Worm (Caenorhabditis elegans) whole organism, L4 larva: ENCODE data around the gene Y49A10A.2.

Experiments
- F26F4.8 ChIP-seq: fragments of 200-800 bp; sonication (Bioruptor generic); conservative IDR thresholded peaks from 2 replicates; pipeline ENCODE4 v1.3.6; 2022; ENCODE audit warnings: missing genetic modification characterization, missing compliant biosample characterization
- F37D6.2 ChIP-seq: sonication (generic microtip); optimal IDR thresholded peaks from 2 replicates; lab custom pipeline; 2016; ENCODE audit warnings: mild to moderate bottlenecking, missing genetic modification characterization, missing compliant biosample characterization
- F44E2.7 ChIP-seq: fragments of 200-800 bp; sonication (Bioruptor generic); IDR thresholded peaks from 2 replicates; pipeline ENCODE4 v2.1.2; 2022; ENCODE audit warnings: missing genetic modification characterization, missing compliant biosample characterization
- T26A8.4 ChIP-seq: fragments of 200-800 bp; sonication (Bioruptor generic); IDR thresholded peaks from 2 replicates; pipeline ENCODE4 v1.3.6; 2022; ENCODE audit warnings: missing genetic modification characterization, missing compliant biosample characterization
- aha-1 ChIP-seq: fragments of 150-350 bp; peaks from one replicate; lab custom pipeline; 2014; ENCODE audit warnings: missing biosample characterization, missing genetic modification characterization
- aly-2 ChIP-seq: sonication (generic microtip); optimal IDR thresholded peaks from 2 replicates; lab custom pipeline; 2018; ENCODE audit warnings: missing biosample characterization, missing genetic modification characterization
- ama-1 ChIP-seq: fragments of 150-350 bp; optimal IDR thresholded peaks from 2 replicates; lab custom pipeline; 2014; ENCODE audit warnings: inconsistent platforms, mixed read lengths
- ceh-32 ChIP-seq: sonication (generic microtip); optimal IDR thresholded peaks from 2 replicates; lab custom pipeline; 2016; ENCODE audit warnings: mild to moderate bottlenecking, missing genetic modification characterization, missing compliant biosample characterization; ENCODE audit not compliant: poor library complexity
- ceh-44 ChIP-seq: fragments of 200-800 bp; sonication (Bioruptor generic); IDR thresholded peaks from 2 replicates; pipeline ENCODE4 v1.3.6; 2022; ENCODE audit warnings: missing genetic modification reagents, missing genetic modification characterization, missing compliant biosample characterization
- ceh-82 ChIP-seq: sonication (generic microtip); optimal IDR thresholded peaks from 2 replicates; lab custom pipeline; 2017; ENCODE audit warnings: missing biosample characterization, missing genetic modification characterization
- ces-1 ChIP-seq: fragments of 150-350 bp; sonication (generic microtip); optimal IDR thresholded peaks from 4 replicates; lab custom pipeline; 2014; ENCODE audit warnings: missing biosample characterization, missing genetic modification reagents, missing genetic modification characterization
- cey-2 ChIP-seq: sonication (generic microtip); optimal IDR thresholded peaks from 3 replicates; lab custom pipeline; 2017; ENCODE audit warnings: missing genetic modification characterization, mild to moderate bottlenecking, missing compliant biosample characterization, antibody characterized with exemption, borderline replicate concordance; ENCODE audit not compliant: insufficient read depth
- ctbp-1 ChIP-seq: fragments of 200-800 bp; sonication (Bioruptor generic); IDR thresholded peaks from 2 replicates; pipeline ENCODE4 v1.3.6; 2022; ENCODE audit warnings: missing genetic modification reagents, missing genetic modification characterization, missing compliant biosample characterization
- daf-16 ChIP-seq, 3 experiments: sonication (generic microtip); optimal IDR thresholded peaks; 2 replicates each; lab custom pipeline; 2016 to 2017; ENCODE audit warnings: missing genetic modification characterization in 3 of 3, missing genetic modification reagents in 3 of 3, mild to moderate bottlenecking in 2 of 3, missing compliant biosample characterization in 2 of 3, missing biosample characterization in 1 of 3, moderate library complexity in 1 of 3
- daf-19 ChIP-seq: fragments of 200-800 bp; sonication (Bioruptor generic); conservative IDR thresholded peaks from 2 replicates; pipeline ENCODE4 v1.3.6; 2022; ENCODE audit warnings: missing genetic modification characterization, missing compliant biosample characterization
- daf-8 ChIP-seq: fragments of 200-800 bp; sonication (Bioruptor generic); IDR thresholded peaks from 2 replicates; pipeline ENCODE4 v1.3.6; 2022; ENCODE audit warnings: missing genetic modification characterization, missing compliant biosample characterization
- dmd-9 ChIP-seq: fragments of 200-800 bp; sonication (Bioruptor generic); IDR thresholded peaks from 2 replicates; pipeline ENCODE4 v1.3.6; 2022; ENCODE audit warnings: missing genetic modification reagents, missing genetic modification characterization, missing compliant biosample characterization
- dpl-1 ChIP-seq: fragments of 150-350 bp; optimal IDR thresholded peaks from 2 replicates; lab custom pipeline; 2014; ENCODE audit warnings: missing biosample characterization, missing genetic modification reagents, missing genetic modification characterization
- duxl-1 ChIP-seq: sonication (generic microtip); optimal IDR thresholded peaks from 2 replicates; lab custom pipeline; 2016; ENCODE audit warnings: mild to moderate bottlenecking, missing genetic modification characterization, moderate library complexity, missing compliant biosample characterization; ENCODE audit not compliant: poor library complexity
- dve-1 ChIP-seq: sonication (generic microtip); optimal IDR thresholded peaks from 2 replicates; lab custom pipeline; 2017; ENCODE audit warnings: antibody characterized with exemption, mild to moderate bottlenecking, missing genetic modification characterization, missing compliant biosample characterization; ENCODE audit not compliant: insufficient read depth
- egl-27 ChIP-seq: sonication (generic microtip); optimal IDR thresholded peaks from 3 replicates; lab custom pipeline; 2017; ENCODE audit warnings: missing biosample characterization, missing genetic modification reagents, missing genetic modification characterization
- fos-1 ChIP-seq: fragments of 150-350 bp; optimal IDR thresholded peaks from 2 replicates; lab custom pipeline; 2014; ENCODE audit warnings: missing biosample characterization, missing genetic modification characterization
- gei-8 ChIP-seq: fragments of 200-800 bp; sonication (Bioruptor generic); optimal IDR thresholded peaks from 2 replicates; lab custom pipeline; 2018; ENCODE audit warnings: mild to moderate bottlenecking, missing genetic modification characterization, missing compliant biosample characterization
- hmg-1.1 ChIP-seq: fragments of 200-800 bp; sonication (Bioruptor generic); IDR thresholded peaks from 2 replicates; pipeline ENCODE4 v1.3.6; 2022; ENCODE audit warnings: missing genetic modification reagents, missing genetic modification characterization, missing compliant biosample characterization
- lim-7 ChIP-seq: fragments of 200-800 bp; sonication (Bioruptor generic); IDR thresholded peaks from 2 replicates; pipeline ENCODE4 v1.3.6; 2022; ENCODE audit warnings: missing genetic modification characterization, missing compliant biosample characterization
- lin-1 ChIP-seq: fragments of 200-800 bp; sonication (Bioruptor generic); IDR thresholded peaks from 2 replicates; pipeline ENCODE4 v1.3.6; 2022; ENCODE audit warnings: missing genetic modification reagents, missing genetic modification characterization, missing compliant biosample characterization
- lin-15B ChIP-seq: fragments of 150-350 bp; sonication (generic microtip); optimal IDR thresholded peaks from 3 replicates; lab custom pipeline; 2014; ENCODE audit warnings: missing biosample characterization, missing genetic modification characterization
- lsy-2 ChIP-seq, 2 experiments: fragments of 150-350 bp in 1 of 2; sonication (generic microtip) in 1 of 2; optimal IDR thresholded peaks; 2 replicates each; lab custom pipeline; 2014 to 2017; ENCODE audit warnings: missing biosample characterization in 2 of 2, missing genetic modification characterization in 2 of 2
- madf-5 ChIP-seq, 2 experiments: fragments of 200-800 bp; sonication (Bioruptor generic); IDR thresholded peaks; 2 replicates each; pipeline ENCODE4 v1.3.6; 2022; ENCODE audit warnings: missing compliant biosample characterization in 2 of 2, missing genetic modification characterization in 2 of 2
- mdl-1 ChIP-seq, 2 experiments: fragments of 150-350 bp in 1 of 2; sonication (generic microtip) in 1 of 2; optimal IDR thresholded peaks; 2 replicates each; lab custom pipeline; 2014 to 2017; ENCODE audit warnings: missing biosample characterization in 2 of 2, missing genetic modification characterization in 2 of 2
- mep-1 ChIP-seq: fragments of 150-350 bp; sonication (generic microtip); optimal IDR thresholded peaks from 3 replicates; lab custom pipeline; 2014; ENCODE audit warnings: missing biosample characterization, missing genetic modification characterization
- mxl-2 ChIP-seq: fragments of 200-800 bp; sonication (Bioruptor generic); conservative IDR thresholded peaks from 2 replicates; pipeline ENCODE4 v1.3.6; 2022; ENCODE audit warnings: missing genetic modification reagents, missing genetic modification characterization, missing compliant biosample characterization
- nhr-11 ChIP-seq: fragments of 150-350 bp; optimal IDR thresholded peaks from 2 replicates; lab custom pipeline; 2014; ENCODE audit warnings: missing biosample characterization, missing genetic modification characterization
- nhr-111 ChIP-seq: fragments of 200-800 bp; sonication (Bioruptor generic); optimal IDR thresholded peaks from 2 replicates; lab custom pipeline; 2018; ENCODE audit warnings: mild to moderate bottlenecking, missing genetic modification characterization, missing compliant biosample characterization
- nhr-237 ChIP-seq: sonication (generic microtip); optimal IDR thresholded peaks from 2 replicates; lab custom pipeline; 2017; ENCODE audit warnings: missing biosample characterization, missing genetic modification characterization
- nhr-25 ChIP-seq: sonication (generic microtip); optimal IDR thresholded peaks from 2 replicates; lab custom pipeline; 2017; ENCODE audit warnings: missing genetic modification characterization, mild to moderate bottlenecking, missing compliant biosample characterization, antibody characterized with exemption, moderate library complexity, borderline replicate concordance; ENCODE audit not compliant: insufficient read depth
- nhr-28 ChIP-seq: fragments of 150-350 bp; optimal IDR thresholded peaks from 2 replicates; lab custom pipeline; 2014; ENCODE audit warnings: missing biosample characterization, missing genetic modification characterization
- nhr-41 ChIP-seq: fragments of 200-800 bp; sonication (Bioruptor generic); IDR thresholded peaks from 2 replicates; pipeline ENCODE4 v1.3.6; 2022; ENCODE audit warnings: missing genetic modification reagents, missing genetic modification characterization, missing compliant biosample characterization
- nhr-42 ChIP-seq: fragments of 200-800 bp; sonication (Bioruptor generic); IDR thresholded peaks from 2 replicates; pipeline ENCODE4 v1.3.6; 2022; ENCODE audit warnings: missing genetic modification characterization, missing compliant biosample characterization
- nhr-48 ChIP-seq: sonication (generic microtip); optimal IDR thresholded peaks from 2 replicates; lab custom pipeline; 2016; ENCODE audit warnings: mild to moderate bottlenecking, missing genetic modification characterization, missing compliant biosample characterization
- pqm-1 ChIP-seq: sonication (generic microtip); optimal IDR thresholded peaks from 2 replicates; lab custom pipeline; 2017; ENCODE audit warnings: missing biosample characterization, missing genetic modification characterization
- rbr-2 ChIP-seq: sonication (generic microtip); optimal IDR thresholded peaks from 2 replicates; lab custom pipeline; 2016; ENCODE audit warnings: missing genotype, missing genetic modification characterization, missing compliant biosample characterization
- skn-1 ChIP-seq: fragments of 150-350 bp; optimal IDR thresholded peaks from 2 replicates; lab custom pipeline; 2014; ENCODE audit warnings: missing biosample characterization, missing genetic modification characterization
- spr-1 ChIP-seq: sonication (generic microtip); optimal IDR thresholded peaks from 2 replicates; lab custom pipeline; 2016; ENCODE audit warnings: mild to moderate bottlenecking, missing genetic modification characterization, missing compliant biosample characterization
- tag-97 ChIP-seq: fragments of 200-800 bp; sonication (Bioruptor generic); IDR thresholded peaks from 2 replicates; pipeline ENCODE4 v1.3.6; 2022; ENCODE audit warnings: missing genetic modification characterization, missing compliant biosample characterization
- unc-62 ChIP-seq, 3 experiments: fragments of 150-350 bp in 1 of 3; sonication (generic microtip); optimal IDR thresholded peaks in 2 of 3; peaks in 1 of 3; 1 replicate in 1 of 3; 2 replicates in 2 of 3; lab custom pipeline; 2014 to 2017; ENCODE audit warnings: missing biosample characterization in 3 of 3, missing genetic modification characterization in 3 of 3, missing genetic modification reagents in 3 of 3, missing genotype in 1 of 3
- zag-1 ChIP-seq: fragments of 150-350 bp; optimal IDR thresholded peaks from 2 replicates; lab custom pipeline; 2014; ENCODE audit warnings: missing biosample characterization, missing genetic modification characterization
- zfp-3 ChIP-seq: fragments of 200-800 bp; sonication (Bioruptor generic); conservative IDR thresholded peaks from 2 replicates; pipeline ENCODE4 v1.3.6; 2022; ENCODE audit warnings: missing genetic modification reagents, missing genetic modification characterization, missing compliant biosample characterization
- zip-2 ChIP-seq: fragments of 150-350 bp; optimal IDR thresholded peaks from 2 replicates; lab custom pipeline; 2014; ENCODE audit warnings: missing biosample characterization, missing genetic modification characterization

Y49A10A.2 gene

DNA sequence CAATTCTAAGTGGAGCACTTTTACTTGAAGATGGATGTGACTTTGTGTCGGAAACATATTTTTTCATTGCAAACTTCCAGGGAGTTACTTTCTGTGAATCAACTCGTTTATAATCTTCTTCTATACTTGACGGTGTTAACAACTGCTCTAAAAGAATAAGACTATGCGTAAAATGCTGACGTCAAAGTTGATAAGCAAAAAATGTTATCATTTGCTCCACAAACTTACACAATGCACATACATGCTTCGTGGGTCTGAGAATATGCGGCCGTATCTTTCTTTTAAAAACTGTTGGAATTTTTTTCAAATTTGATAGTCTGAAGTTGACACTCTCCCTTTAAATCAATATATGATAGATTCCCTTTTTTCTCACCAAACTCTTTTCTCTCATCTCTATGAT lies 22.7 kb upstream of the Y49A10A.2 start:
- TF ChIP-seq dve-1: peak; percentile 34
- no peak for TF ChIP-seq nhr-111
- no peak for TF ChIP-seq ceh-32
- no peak for TF ChIP-seq spr-1 (tag; lab: Kevin White, UChicago)
- no peak for TF ChIP-seq mxl-2 (GFP tag; lab: Robert Waterston, UW)
- peak; percentile 52 for TF ChIP-seq aha-1 (tag; lab: Kevin White, UChicago)
- TF ChIP-seq zfp-3 (GFP tag; lab: Robert Waterston, UW): no peak
- TF ChIP-seq zag-1 (tag; lab: Kevin White, UChicago): no peak
- TF ChIP-seq mdl-1 (tag; optimal IDR thresholded peaks at IDR 0.05; lab: Kevin White, UChicago): no peak
- no peak for TF ChIP-seq mep-1 (tag; lab: Kevin White, UChicago)
- no peak for TF ChIP-seq daf-16 (GFP tag; optimal IDR thresholded peaks at IDR 0.05; lab: Kevin White, UChicago)
- peak; percentile 3 for TF ChIP-seq daf-16 (tag; optimal IDR thresholded peaks at IDR 0.05; lab: Kevin White, UChicago)
- no peak for TF ChIP-seq dpl-1
- TF ChIP-seq daf-8 (GFP tag; lab: Robert Waterston, UW): no peak
- TF ChIP-seq dmd-9 (GFP tag; lab: Robert Waterston, UW): no peak
- TF ChIP-seq pqm-1: peak; percentile 59

DNA sequence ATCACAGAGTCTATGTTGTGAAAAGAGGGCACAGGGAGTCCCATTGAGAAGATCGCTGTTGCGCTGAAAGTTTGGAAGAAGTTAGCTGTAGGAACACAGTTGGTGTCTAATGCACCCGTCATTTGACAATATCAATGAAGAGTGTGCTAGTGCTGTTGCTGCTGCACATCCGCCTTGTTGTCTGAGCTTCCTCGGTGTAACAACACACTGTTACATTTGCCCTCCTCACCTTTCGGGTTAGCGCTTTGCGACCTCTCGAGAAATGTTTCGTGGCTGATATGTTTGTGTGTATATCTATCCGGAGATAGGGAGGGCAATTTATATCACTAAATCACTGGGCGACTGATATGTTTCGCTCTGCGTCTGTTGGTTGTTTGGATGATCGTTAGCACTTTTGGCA lies 21.8 kb upstream of the Y49A10A.2 start:
- TF ChIP-seq lin-15B (tag; lab: Kevin White, UChicago): no peak
- TF ChIP-seq madf-5 (GFP tag; IDR thresholded peaks at IDR 0.05; lab: Robert Waterston, UW): no peak
- no peak for TF ChIP-seq lim-7
- no peak for TF ChIP-seq dve-1
- TF ChIP-seq aha-1 (tag; lab: Kevin White, UChicago): no peak
- TF ChIP-seq ctbp-1: no peak
- TF ChIP-seq rbr-2 (tag; lab: Kevin White, UChicago): no peak
- TF ChIP-seq skn-1 (tag; lab: Kevin White, UChicago): no peak
- TF ChIP-seq tag-97 (GFP tag; lab: Robert Waterston, UW): no peak
- TF ChIP-seq nhr-28 (tag; lab: Kevin White, UChicago): peak; percentile 41
- no peak for TF ChIP-seq lin-1 (GFP tag; lab: Robert Waterston, UW)
- no peak for TF ChIP-seq ceh-32
- no peak for TF ChIP-seq F37D6.2 (tag; lab: Kevin White, UChicago)
- TF ChIP-seq duxl-1 (tag; lab: Kevin White, UChicago): no peak
- peak in 1 of 2 experiments; percentile 93 for TF ChIP-seq daf-16 (GFP tag; optimal IDR thresholded peaks at IDR 0.05; lab: Kevin White, UChicago)
- TF ChIP-seq daf-16 (tag; optimal IDR thresholded peaks at IDR 0.05; lab: Kevin White, UChicago): peak; percentile 4
- no peak for TF ChIP-seq nhr-25 (tag; lab: Kevin White, UChicago)
- no peak for TF ChIP-seq pqm-1
- TF ChIP-seq dpl-1: no peak
- TF ChIP-seq ceh-82 (tag; lab: Kevin White, UChicago): no peak
- TF ChIP-seq lsy-2 (tag; optimal IDR thresholded peaks at IDR 0.05; lab: Kevin White, UChicago): peak in 1 of 2 experiments; percentile 3
- no peak for TF ChIP-seq F26F4.8 (GFP tag; lab: Robert Waterston, UW)
- no peak for TF ChIP-seq egl-27 (tag; lab: Kevin White, UChicago)
- TF ChIP-seq gei-8: no peak
- TF ChIP-seq nhr-237 (tag; lab: Kevin White, UChicago): no peak
- TF ChIP-seq T26A8.4: no peak
- TF ChIP-seq ces-1 (GFP tag; lab: Kevin White, UChicago): no peak
- no peak for TF ChIP-seq cey-2 (tag; lab: Kevin White, UChicago)
- TF ChIP-seq zip-2: no peak
- TF ChIP-seq nhr-42 (GFP tag; lab: Robert Waterston, UW): no peak
- 0 out of 2 replicates have a peak, but pooled peaks have one; percentile 40 for TF ChIP-seq hmg-1.1 (GFP tag; lab: Robert Waterston, UW)
- no peak for TF ChIP-seq aly-2 (tag; lab: Kevin White, UChicago)
- TF ChIP-seq ama-1: no peak
- TF ChIP-seq fos-1 (tag; lab: Kevin White, UChicago): no peak
- no peak for TF ChIP-seq daf-19
- no peak for TF ChIP-seq unc-62 (GFP tag; optimal IDR thresholded peaks at IDR 0.05 in 1 of 2; lab: Kevin White, UChicago)
- no peak for TF ChIP-seq unc-62 (tag; optimal IDR thresholded peaks at IDR 0.05; lab: Kevin White, UChicago)
- TF ChIP-seq nhr-48 (tag; lab: Kevin White, UChicago): peak; percentile 20
- TF ChIP-seq F44E2.7: no peak
- no peak for TF ChIP-seq ceh-44 (GFP tag; lab: Robert Waterston, UW)
- TF ChIP-seq nhr-11 (tag; lab: Kevin White, UChicago): peak; percentile 65
- peak; percentile 12; the same call in 1 of the 2 replicates for TF ChIP-seq nhr-41
